Worm (Caenorhabditis elegans) whole organism, L4 larva: Measurements from ENCODE around the gene C08B6.14.

Experiments
- D1046.2 ChIP-seq: fragments of 200-800 bp; sonication (Bioruptor generic); IDR thresholded peaks from 2 replicates; pipeline ENCODE4 v1.3.6; 2022; ENCODE audit warnings: missing genetic modification characterization, missing compliant biosample characterization
- F44E2.7 ChIP-seq: fragments of 200-800 bp; sonication (Bioruptor generic); IDR thresholded peaks from 2 replicates; pipeline ENCODE4 v2.1.2; 2022; ENCODE audit warnings: missing genetic modification characterization, missing compliant biosample characterization
- F49E8.2 ChIP-seq: sonication (generic microtip); optimal IDR thresholded peaks from 2 replicates; lab custom pipeline; 2016; ENCODE audit warnings: missing compliant biosample characterization, mild to moderate bottlenecking, missing genetic modification characterization, borderline replicate concordance
- R02D3.7 ChIP-seq: fragments of 150-350 bp; sonication (generic microtip); optimal IDR thresholded peaks from 3 replicates; lab custom pipeline; 2014; ENCODE audit warnings: missing biosample characterization, missing genetic modification characterization
- aha-1 ChIP-seq: fragments of 150-350 bp; peaks from one replicate; lab custom pipeline; 2014; ENCODE audit warnings: missing biosample characterization, missing genetic modification characterization
- attf-4 ChIP-seq: sonication (generic microtip); optimal IDR thresholded peaks from 3 replicates; lab custom pipeline; 2017; ENCODE audit warnings: missing biosample characterization, missing genetic modification characterization
- ceh-82 ChIP-seq: sonication (generic microtip); optimal IDR thresholded peaks from 2 replicates; lab custom pipeline; 2017; ENCODE audit warnings: missing biosample characterization, missing genetic modification characterization
- ces-1 ChIP-seq: fragments of 150-350 bp; sonication (generic microtip); optimal IDR thresholded peaks from 4 replicates; lab custom pipeline; 2014; ENCODE audit warnings: missing biosample characterization, missing genetic modification reagents, missing genetic modification characterization
- daf-16 ChIP-seq, 3 experiments: sonication (generic microtip); optimal IDR thresholded peaks; 2 replicates each; lab custom pipeline; 2016 to 2017; ENCODE audit warnings: missing genetic modification characterization in 3 of 3, missing genetic modification reagents in 3 of 3, mild to moderate bottlenecking in 2 of 3, missing compliant biosample characterization in 2 of 3, missing biosample characterization in 1 of 3, moderate library complexity in 1 of 3
- dmd-6 ChIP-seq: fragments of 200-800 bp; sonication (Bioruptor generic); IDR thresholded peaks from 2 replicates; pipeline ENCODE4 v1.3.6; 2022; ENCODE audit warnings: missing genetic modification reagents, missing genetic modification characterization, missing compliant biosample characterization
- dmd-8 ChIP-seq: fragments of 200-800 bp; sonication (Bioruptor generic); IDR thresholded peaks from 2 replicates; pipeline ENCODE4 v1.3.6; 2022; ENCODE audit warnings: missing genetic modification characterization, missing compliant biosample characterization
- dmd-9 ChIP-seq: fragments of 200-800 bp; sonication (Bioruptor generic); IDR thresholded peaks from 2 replicates; pipeline ENCODE4 v1.3.6; 2022; ENCODE audit warnings: missing genetic modification reagents, missing genetic modification characterization, missing compliant biosample characterization
- dpl-1 ChIP-seq: fragments of 150-350 bp; optimal IDR thresholded peaks from 2 replicates; lab custom pipeline; 2014; ENCODE audit warnings: missing biosample characterization, missing genetic modification reagents, missing genetic modification characterization
- egl-43 ChIP-seq: fragments of 200-800 bp; sonication (Bioruptor generic); IDR thresholded peaks from 2 replicates; pipeline ENCODE4 v1.3.6; 2022; ENCODE audit warnings: missing genetic modification reagents, missing genetic modification characterization, missing compliant biosample characterization
- fos-1 ChIP-seq: fragments of 150-350 bp; optimal IDR thresholded peaks from 2 replicates; lab custom pipeline; 2014; ENCODE audit warnings: missing biosample characterization, missing genetic modification characterization
- hlh-11 ChIP-seq: fragments of 200-800 bp; sonication (Bioruptor generic); optimal IDR thresholded peaks from 2 replicates; lab custom pipeline; 2018; ENCODE audit warnings: mild to moderate bottlenecking, missing genetic modification characterization, missing compliant biosample characterization
- hmg-1.1 ChIP-seq: fragments of 200-800 bp; sonication (Bioruptor generic); IDR thresholded peaks from 2 replicates; pipeline ENCODE4 v1.3.6; 2022; ENCODE audit warnings: missing genetic modification reagents, missing genetic modification characterization, missing compliant biosample characterization
- lim-7 ChIP-seq: fragments of 200-800 bp; sonication (Bioruptor generic); IDR thresholded peaks from 2 replicates; pipeline ENCODE4 v1.3.6; 2022; ENCODE audit warnings: missing genetic modification characterization, missing compliant biosample characterization
- lin-1 ChIP-seq: fragments of 200-800 bp; sonication (Bioruptor generic); IDR thresholded peaks from 2 replicates; pipeline ENCODE4 v1.3.6; 2022; ENCODE audit warnings: missing genetic modification reagents, missing genetic modification characterization, missing compliant biosample characterization
- lin-15B ChIP-seq: fragments of 150-350 bp; sonication (generic microtip); optimal IDR thresholded peaks from 3 replicates; lab custom pipeline; 2014; ENCODE audit warnings: missing biosample characterization, missing genetic modification characterization
- lin-29 ChIP-seq: fragments of 200-800 bp; sonication (Bioruptor generic); IDR thresholded peaks from 2 replicates; pipeline ENCODE4 v1.3.6; 2022; ENCODE audit warnings: missing genetic modification reagents, missing genetic modification characterization, missing compliant biosample characterization
- lin-38 ChIP-seq: fragments of 200-800 bp; sonication (Bioruptor generic); IDR thresholded peaks from 2 replicates; pipeline ENCODE4 v1.3.6; 2022; ENCODE audit warnings: missing genetic modification reagents, missing genetic modification characterization, missing compliant biosample characterization
- lin-39 ChIP-seq: fragments of 150-350 bp; optimal IDR thresholded peaks from 2 replicates; lab custom pipeline; 2014; ENCODE audit warnings: missing biosample characterization, missing genetic modification reagents, missing genetic modification characterization
- lir-3 ChIP-seq: sonication (generic microtip); optimal IDR thresholded peaks from 2 replicates; lab custom pipeline; 2016; ENCODE audit warnings: mild to moderate bottlenecking, missing genetic modification characterization, missing compliant biosample characterization
- lsy-2 ChIP-seq, 2 experiments: fragments of 150-350 bp in 1 of 2; sonication (generic microtip) in 1 of 2; optimal IDR thresholded peaks; 2 replicates each; lab custom pipeline; 2014 to 2017; ENCODE audit warnings: missing biosample characterization in 2 of 2, missing genetic modification characterization in 2 of 2
- mes-2 ChIP-seq: sonication (generic microtip); optimal IDR thresholded peaks from 2 replicates; lab custom pipeline; 2016; ENCODE audit warnings: missing genotype, mild to moderate bottlenecking, missing genetic modification characterization, missing compliant biosample characterization; ENCODE audit not compliant: poor library complexity, severe bottlenecking
- nhr-111 ChIP-seq: fragments of 200-800 bp; sonication (Bioruptor generic); optimal IDR thresholded peaks from 2 replicates; lab custom pipeline; 2018; ENCODE audit warnings: mild to moderate bottlenecking, missing genetic modification characterization, missing compliant biosample characterization
- nhr-41 ChIP-seq: fragments of 200-800 bp; sonication (Bioruptor generic); IDR thresholded peaks from 2 replicates; pipeline ENCODE4 v1.3.6; 2022; ENCODE audit warnings: missing genetic modification reagents, missing genetic modification characterization, missing compliant biosample characterization
- nhr-42 ChIP-seq: fragments of 200-800 bp; sonication (Bioruptor generic); IDR thresholded peaks from 2 replicates; pipeline ENCODE4 v1.3.6; 2022; ENCODE audit warnings: missing genetic modification characterization, missing compliant biosample characterization
- nhr-48 ChIP-seq: sonication (generic microtip); optimal IDR thresholded peaks from 2 replicates; lab custom pipeline; 2016; ENCODE audit warnings: mild to moderate bottlenecking, missing genetic modification characterization, missing compliant biosample characterization
- nhr-76 ChIP-seq: fragments of 150-350 bp; optimal IDR thresholded peaks from 2 replicates; lab custom pipeline; 2014; ENCODE audit warnings: missing biosample characterization, missing genetic modification characterization
- pha-4 ChIP-seq, 2 experiments: fragments of 150-350 bp in 1 of 2; fragments of 200-800 bp in 1 of 2; sonication (Bioruptor generic) in 1 of 2; IDR thresholded peaks in 1 of 2; optimal IDR thresholded peaks in 1 of 2; 2 replicates each; pipeline versions ENCODE4 v1.3.6 to Lab custom; 2014 to 2022; ENCODE audit warnings: missing genetic modification characterization in 2 of 2, missing genetic modification reagents in 2 of 2, missing biosample characterization in 1 of 2, missing compliant biosample characterization in 1 of 2
- snpc-4 ChIP-seq: fragments of 150-350 bp; optimal IDR thresholded peaks from 2 replicates; lab custom pipeline; 2014; ENCODE audit warnings: missing biosample characterization, missing genetic modification characterization
- spr-3 ChIP-seq: fragments of 200-800 bp; sonication (Bioruptor generic); optimal IDR thresholded peaks from 2 replicates; lab custom pipeline; 2018; ENCODE audit warnings: mild to moderate bottlenecking, missing genetic modification characterization, missing compliant biosample characterization
- tra-1 ChIP-seq: fragments of 200-800 bp; sonication (Bioruptor generic); IDR thresholded peaks from 2 replicates; pipeline ENCODE4 v1.3.6; 2022; ENCODE audit warnings: missing genetic modification reagents, missing genetic modification characterization, missing compliant biosample characterization
- unc-39 ChIP-seq: sonication (generic microtip); optimal IDR thresholded peaks from 2 replicates; lab custom pipeline; 2017; ENCODE audit warnings: missing biosample characterization, missing genetic modification characterization
- unc-62 ChIP-seq, 3 experiments: fragments of 150-350 bp in 1 of 3; sonication (generic microtip); optimal IDR thresholded peaks in 2 of 3; peaks in 1 of 3; 1 replicate in 1 of 3; 2 replicates in 2 of 3; lab custom pipeline; 2014 to 2017; ENCODE audit warnings: missing biosample characterization in 3 of 3, missing genetic modification characterization in 3 of 3, missing genetic modification reagents in 3 of 3, missing genotype in 1 of 3
- zfp-3 ChIP-seq: fragments of 200-800 bp; sonication (Bioruptor generic); conservative IDR thresholded peaks from 2 replicates; pipeline ENCODE4 v1.3.6; 2022; ENCODE audit warnings: missing genetic modification reagents, missing genetic modification characterization, missing compliant biosample characterization
- zip-11 ChIP-seq: fragments of 200-800 bp; sonication (Bioruptor generic); IDR thresholded peaks from 2 replicates; pipeline ENCODE4 v1.3.6; 2022; ENCODE audit warnings: missing genetic modification characterization, missing compliant biosample characterization

Gene C08B6.14

DNA sequence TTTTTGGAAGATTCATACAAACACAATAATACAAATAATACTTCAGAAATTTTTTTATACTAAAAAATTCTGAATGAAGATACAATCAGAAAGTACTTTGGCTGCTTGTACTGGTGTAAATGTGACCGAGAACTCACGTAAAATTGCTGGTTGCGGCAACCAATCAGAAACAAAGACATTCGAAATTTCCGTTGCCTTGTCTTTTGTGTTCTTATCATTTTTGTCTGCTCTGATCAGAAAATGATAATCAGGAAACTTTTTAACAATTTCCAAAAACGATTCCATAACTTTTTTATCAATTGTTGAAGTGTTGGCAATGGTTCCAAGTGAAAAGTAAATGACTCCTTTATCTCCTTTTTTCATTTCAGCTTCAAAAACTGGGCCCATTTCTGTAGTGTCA lies 4.9 kb downstream of the C08B6.14 start (continued):
- TF ChIP-seq hmg-1.1 (GFP tag; lab: Robert Waterston, UW), result no peak
- TF ChIP-seq hlh-11 (tag; lab: Kevin White, UChicago), result peak; percentile 13
- TF ChIP-seq tra-1, result no peak
- no peak for TF ChIP-seq nhr-42 (GFP tag; lab: Robert Waterston, UW)
- TF ChIP-seq zfp-3 (GFP tag; lab: Robert Waterston, UW), result no peak

- no peak for TF ChIP-seq lin-29 (GFP tag; lab: Robert Waterston, UW)
- no peak for TF ChIP-seq dmd-8 (GFP tag; lab: Robert Waterston, UW)
- TF ChIP-seq lin-39 (tag; lab: Kevin White, UChicago), result no peak
- TF ChIP-seq lin-1 (GFP tag; lab: Robert Waterston, UW), result no peak
- TF ChIP-seq aha-1 (tag; lab: Kevin White, UChicago), result no peak
- TF ChIP-seq hlh-11 (tag; lab: Kevin White, UChicago), result no peak
- no peak for TF ChIP-seq dmd-6 (GFP tag; lab: Robert Waterston, UW)
- TF ChIP-seq hmg-1.1 (GFP tag; lab: Robert Waterston, UW), result no peak
- TF ChIP-seq nhr-48 (tag; lab: Kevin White, UChicago), result no peak
- TF ChIP-seq F44E2.7 (GFP tag; lab: Robert Waterston, UW), result no peak
- no peak for TF ChIP-seq lir-3 (tag; lab: Kevin White, UChicago)
- TF ChIP-seq dmd-9, result no peak
- no peak for TF ChIP-seq lin-15B (tag; lab: Kevin White, UChicago)
- no peak for TF ChIP-seq nhr-41
- no peak for TF ChIP-seq zip-11
- TF ChIP-seq D1046.2 (GFP tag; lab: Robert Waterston, UW), result no peak
Measured at ce11 chrV:10094374-10094773, 7.4 kb downstream of the C08B6.14 start, which contains the start of gene srd-49. TSS of gene srd-49 (plus strand) at chrV:10094674.

ce11 chrV:10091152-10091551 lies 10.7 kb downstream of the C08B6.14 start, which contains the start of gene R04B5.11:
TSS of gene R04B5.11 (minus strand) at chrV:10091252.
- TF ChIP-seq snpc-4, result no peak
- no peak for TF ChIP-seq lin-38
- no peak for TF ChIP-seq R02D3.7 (tag; lab: Kevin White, UChicago)
- TF ChIP-seq nhr-111 (GFP tag; lab: Kevin White, UChicago), result no peak
- no peak for TF ChIP-seq mes-2
- TF ChIP-seq daf-16 (GFP tag; optimal IDR thresholded peaks at IDR 0.05; lab: Kevin White, UChicago), result no peak
- TF ChIP-seq daf-16 (tag; optimal IDR thresholded peaks at IDR 0.05; lab: Kevin White, UChicago), result no peak
- TF ChIP-seq lin-29 (GFP tag; lab: Robert Waterston, UW), result no peak
- TF ChIP-seq ces-1 (GFP tag; lab: Kevin White, UChicago), result no peak
- no peak for TF ChIP-seq lim-7
- TF ChIP-seq attf-4 (tag; lab: Kevin White, UChicago), result no peak
- TF ChIP-seq nhr-41, result no peak
- TF ChIP-seq egl-43 (GFP tag; lab: Robert Waterston, UW), result no peak
- TF ChIP-seq fos-1 (tag; lab: Kevin White, UChicago), result no peak
- no peak for TF ChIP-seq unc-39 (tag; lab: Kevin White, UChicago)
- TF ChIP-seq spr-3, result no peak

ce11 chrV:10090461-10090860 lies 11.4 kb downstream of the C08B6.14 start, which contains the start of gene R04B5.7:
TSS of gene R04B5.7 (minus strand) at chrV:10090561.
- TF ChIP-seq ceh-82 (no peak), dpl-1 (GFP tag; lab: Kevin White, UChicago) (no peak), nhr-76 (tag; lab: Kevin White, UChicago) (no peak), F49E8.2 (tag; lab: Kevin White, UChicago) (no peak), pha-4 (GFP tag; IDR thresholded peaks at IDR 0.05; lab: Robert Waterston, UW) (no peak), pha-4 (tag; optimal IDR thresholded peaks at IDR 0.05; lab: Kevin White, UChicago) (no peak), lsy-2 (tag; optimal IDR thresholded peaks at IDR 0.05; lab: Kevin White, UChicago) (no peak), unc-39 (tag; lab: Kevin White, UChicago) (no peak), unc-62 (GFP tag; optimal IDR thresholded peaks at IDR 0.05 in 1 of 2; lab: Kevin White, UChicago) (peak in 1 of 2 experiments; percentile 19), unc-62 (tag; optimal IDR thresholded peaks at IDR 0.05; lab: Kevin White, UChicago) (no peak)
